Fruit fly (Drosophila melanogaster) S2 (cell line): Measurements from ENCODE around the gene defl.

ENCODE experiments used
- CG8478 ChIP-seq: fragments of >200 bp; optimal IDR thresholded peaks from 2 replicates; lab custom pipeline; 2018
- CTCF ChIP-seq, 2 experiments: fragments of >200 bp; optimal IDR thresholded peaks; 2 replicates each; lab custom pipeline; 2018

DNA sequence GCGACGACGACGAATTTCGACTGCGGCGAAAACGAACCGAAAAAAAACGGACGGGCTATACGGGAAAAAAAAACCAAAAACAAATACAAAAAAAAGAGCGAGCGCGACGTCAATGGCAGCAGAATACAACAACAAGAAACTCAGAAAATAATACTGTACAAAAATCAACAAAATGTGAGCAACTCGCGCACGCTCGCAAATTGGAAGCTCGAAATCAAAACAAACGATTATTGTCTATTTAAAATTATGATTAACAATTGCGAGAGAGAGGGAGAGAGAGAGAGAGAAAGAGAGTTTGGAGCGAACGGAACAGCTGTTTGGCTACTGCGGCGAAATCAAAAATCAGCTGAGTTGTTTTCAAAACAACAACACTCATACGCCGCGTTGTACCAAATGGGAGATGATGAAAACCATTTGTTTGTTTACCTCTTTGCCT, 47.7 kb upstream of the defl start:
- TF ChIP-seq CTCF (optimal IDR thresholded peaks at IDR 0.05; lab: Kevin White, UChicago) (no peak), CG8478 (lab: Kevin White, UChicago) (no peak)
